Worm (Caenorhabditis elegans) whole organism, L1 larva: ENCODE data around the gene cysl-3.

Experiments
- C04F5.9 ChIP-seq: sonication (generic microtip); optimal IDR thresholded peaks from 2 replicates; lab custom pipeline; 2016; ENCODE audit warnings: missing genetic modification characterization, missing compliant biosample characterization
- F16B12.6 ChIP-seq: fragments of 150-350 bp; optimal IDR thresholded peaks from 2 replicates; lab custom pipeline; 2014; ENCODE audit warnings: missing biosample characterization, missing genetic modification characterization
- Y116A8C.19 ChIP-seq: sonication (generic microtip); optimal IDR thresholded peaks from 2 replicates; lab custom pipeline; 2016; ENCODE audit warnings: missing compliant biosample characterization, missing genetic modification characterization, borderline replicate concordance
- alr-1 ChIP-seq: fragments of 200-800 bp; sonication (Bioruptor generic); optimal IDR thresholded peaks from 2 replicates; lab custom pipeline; 2018; ENCODE audit warnings: borderline replicate concordance, mild to moderate bottlenecking, missing genetic modification characterization, missing compliant biosample characterization
- aly-2 ChIP-seq: fragments of 150-350 bp; optimal IDR thresholded peaks from 2 replicates; lab custom pipeline; 2014; ENCODE audit warnings: missing biosample characterization, missing genetic modification characterization
- blmp-1 ChIP-seq: fragments of 150-350 bp; optimal IDR thresholded peaks from 2 replicates; lab custom pipeline; 2014; ENCODE audit warnings: missing biosample characterization, missing genetic modification characterization
- ceh-63 ChIP-seq: fragments of 200-800 bp; sonication (Bioruptor generic); optimal IDR thresholded peaks from 2 replicates; lab custom pipeline; 2018; ENCODE audit warnings: mild to moderate bottlenecking, missing genetic modification characterization, missing compliant biosample characterization
- ceh-8 ChIP-seq: fragments of 200-800 bp; sonication (Bioruptor generic); optimal IDR thresholded peaks from 2 replicates; lab custom pipeline; 2018; ENCODE audit warnings: mild to moderate bottlenecking, missing genetic modification characterization, moderate library complexity, missing compliant biosample characterization
- ceh-88 ChIP-seq: fragments of 200-800 bp; sonication (Bioruptor generic); IDR thresholded peaks from 2 replicates; pipeline ENCODE4 v1.3.6; 2022; ENCODE audit warnings: missing genetic modification characterization, missing compliant biosample characterization
- ceh-90 ChIP-seq: sonication (generic microtip); optimal IDR thresholded peaks from 2 replicates; lab custom pipeline; 2016; ENCODE audit warnings: missing genetic modification characterization, missing compliant biosample characterization
- ces-1 ChIP-seq: fragments of 150-350 bp; optimal IDR thresholded peaks from 2 replicates; lab custom pipeline; 2014; ENCODE audit warnings: missing biosample characterization, missing genetic modification reagents, missing genetic modification characterization
- efl-1 ChIP-seq, 4 experiments: fragments of 150-350 bp; optimal IDR thresholded peaks in 3 of 4; peaks in 1 of 4; 1 replicate in 1 of 4; 2 replicates in 3 of 4; lab custom pipeline; 2014; ENCODE audit warnings: missing biosample characterization in 2 of 4, missing genetic modification characterization in 2 of 4, missing genetic modification reagents in 2 of 4
- egl-13 ChIP-seq: sonication (generic microtip); optimal IDR thresholded peaks from 2 replicates; lab custom pipeline; 2016; ENCODE audit warnings: missing genotype, missing genetic modification reagents, missing genetic modification characterization, missing compliant biosample characterization
- elt-2 ChIP-seq: sonication (generic microtip); optimal IDR thresholded peaks from 2 replicates; lab custom pipeline; 2016; ENCODE audit warnings: missing genetic modification characterization, mild to moderate bottlenecking, inconsistent platforms, missing compliant biosample characterization, missing genetic modification reagents
- fos-1 ChIP-seq: fragments of 150-350 bp; optimal IDR thresholded peaks from 2 replicates; lab custom pipeline; 2014; ENCODE audit warnings: missing biosample characterization, missing genetic modification characterization
- irx-1 ChIP-seq: sonication (generic microtip); optimal IDR thresholded peaks from 2 replicates; lab custom pipeline; 2016; ENCODE audit warnings: missing genetic modification characterization, missing compliant biosample characterization
- isw-1 ChIP-seq: fragments of 200-800 bp; sonication (Bioruptor generic); IDR thresholded peaks from 2 replicates; pipeline ENCODE4 v1.3.6; 2022; ENCODE audit warnings: missing genetic modification characterization, missing compliant biosample characterization
- lin-13 ChIP-seq: fragments of 150-350 bp; optimal IDR thresholded peaks from 2 replicates; lab custom pipeline; 2014; ENCODE audit warnings: missing biosample characterization, missing genetic modification reagents, missing genetic modification characterization
- nhr-11 ChIP-seq: fragments of 150-350 bp; optimal IDR thresholded peaks from 2 replicates; lab custom pipeline; 2014; ENCODE audit warnings: missing biosample characterization, missing genetic modification characterization
- nhr-12 ChIP-seq: sonication (generic microtip); optimal IDR thresholded peaks from 2 replicates; lab custom pipeline; 2017; ENCODE audit warnings: missing biosample characterization, missing genetic modification characterization
- nhr-237 ChIP-seq: fragments of 150-350 bp; optimal IDR thresholded peaks from 2 replicates; lab custom pipeline; 2014; ENCODE audit warnings: missing biosample characterization, missing genetic modification characterization
- nhr-76 ChIP-seq: sonication (generic microtip); optimal IDR thresholded peaks from 2 replicates; lab custom pipeline; 2017; ENCODE audit warnings: missing biosample characterization, missing genetic modification characterization
- nhr-85 ChIP-seq: sonication (generic microtip); peaks from one replicate; lab custom pipeline; 2016; ENCODE audit warnings: missing genetic modification characterization, inconsistent platforms, missing compliant biosample characterization
- nhr-90 ChIP-seq: sonication (generic microtip); optimal IDR thresholded peaks from 2 replicates; lab custom pipeline; 2016; ENCODE audit warnings: mild to moderate bottlenecking, missing genetic modification characterization, missing compliant biosample characterization; ENCODE audit not compliant: poor library complexity
- pax-3 ChIP-seq: fragments of 200-800 bp; sonication (Bioruptor generic); optimal IDR thresholded peaks from 2 replicates; lab custom pipeline; 2018; ENCODE audit warnings: mild to moderate bottlenecking, missing genetic modification characterization, moderate library complexity, missing compliant biosample characterization
- rnt-1 ChIP-seq: sonication (generic microtip); optimal IDR thresholded peaks from 2 replicates; lab custom pipeline; 2016; ENCODE audit warnings: mild to moderate bottlenecking, missing genetic modification characterization, moderate library complexity, missing compliant biosample characterization
- snpc-4 ChIP-seq: fragments of 150-350 bp; optimal IDR thresholded peaks from 2 replicates; lab custom pipeline; 2014; ENCODE audit warnings: missing biosample characterization, missing genetic modification characterization
- sox-4 ChIP-seq: sonication (generic microtip); optimal IDR thresholded peaks from 2 replicates; lab custom pipeline; 2016; ENCODE audit warnings: missing genetic modification characterization, missing compliant biosample characterization
- sptf-1 ChIP-seq: fragments of 150-350 bp; optimal IDR thresholded peaks from 2 replicates; lab custom pipeline; 2014; ENCODE audit warnings: missing biosample characterization, missing genetic modification characterization
- sup-37 ChIP-seq: fragments of 200-800 bp; sonication (Bioruptor generic); optimal IDR thresholded peaks from 2 replicates; lab custom pipeline; 2018; ENCODE audit warnings: mild to moderate bottlenecking, missing genetic modification characterization, missing compliant biosample characterization
- swsn-7 ChIP-seq: sonication (generic microtip); optimal IDR thresholded peaks from 2 replicates; lab custom pipeline; 2016; ENCODE audit warnings: missing genetic modification characterization, missing compliant biosample characterization
- tlp-1 ChIP-seq: fragments of 150-350 bp; optimal IDR thresholded peaks from 2 replicates; lab custom pipeline; 2014; ENCODE audit warnings: missing biosample characterization, missing genetic modification characterization
- unc-130 ChIP-seq: fragments of 150-350 bp; optimal IDR thresholded peaks from 2 replicates; lab custom pipeline; 2017; ENCODE audit warnings: missing biosample characterization, missing genetic modification characterization, inconsistent platforms
- unc-30 ChIP-seq: sonication (generic microtip); optimal IDR thresholded peaks from 2 replicates; lab custom pipeline; 2017; ENCODE audit warnings: missing biosample characterization, missing genetic modification characterization
- unc-98 ChIP-seq: fragments of 200-800 bp; sonication (Bioruptor generic); IDR thresholded peaks from 2 replicates; pipeline ENCODE4 v1.3.6; 2022; ENCODE audit warnings: missing genetic modification characterization, missing compliant biosample characterization
- zag-1 ChIP-seq: fragments of 150-350 bp; optimal IDR thresholded peaks from 2 replicates; lab custom pipeline; 2014; ENCODE audit warnings: missing biosample characterization, missing genetic modification characterization
- ztf-11 ChIP-seq, 2 experiments: sonication (generic microtip); optimal IDR thresholded peaks; 2 replicates each; lab custom pipeline; 2016 to 2017; ENCODE audit warnings: missing genetic modification characterization in 2 of 2, missing biosample characterization in 1 of 2, missing compliant biosample characterization in 1 of 2
- ztf-4 ChIP-seq: fragments of 150-350 bp; optimal IDR thresholded peaks from 2 replicates; lab custom pipeline; 2014; ENCODE audit warnings: missing biosample characterization, missing genetic modification characterization

Gene cysl-3

ce11 chrV:3803343-3803742 is 27.4 kb upstream of the cysl-3 start, which contains the start of gene cyp-33C8 (continued):
- TF ChIP-seq irx-1 (tag; lab: Kevin White, UChicago): no peak
- peak; percentile 47 for TF ChIP-seq nhr-11 (tag; lab: Kevin White, UChicago)
- TF ChIP-seq, all 84 proteins: peak for 19

- no peak for TF ChIP-seq nhr-85 (tag; lab: Kevin White, UChicago)
- no peak for TF ChIP-seq blmp-1 (tag; lab: Kevin White, UChicago)
- no peak for TF ChIP-seq efl-1 (optimal IDR thresholded peaks at IDR 0.05; lab: Kevin White, UChicago)
- peak in 1 of 2 experiments; percentile 24 for TF ChIP-seq efl-1 (GFP tag; optimal IDR thresholded peaks at IDR 0.05 in 1 of 2; lab: Kevin White, UChicago)
- TF ChIP-seq unc-30 (tag; lab: Kevin White, UChicago): no peak
- TF ChIP-seq nhr-76 (tag; lab: Kevin White, UChicago): no peak
Observed at ce11 chrV:3801787-3802417, 26.0 kb upstream of the cysl-3 start.

ce11 chrV:3800378-3800777 is 24.4 kb upstream of the cysl-3 start, which contains the start of gene srt-30:
Gene srt-30 (minus strand): TSS chrV:3800478.
- TF ChIP-seq pax-3 (no peak), isw-1 (GFP tag; lab: Robert Waterston, UW) (no peak), unc-98 (GFP tag; lab: Robert Waterston, UW) (no peak), elt-2 (tag; lab: Kevin White, UChicago) (no peak), Y116A8C.19 (tag; lab: Kevin White, UChicago) (no peak), swsn-7 (tag; lab: Kevin White, UChicago) (no peak), ztf-11 (tag; optimal IDR thresholded peaks at IDR 0.05; lab: Kevin White, UChicago) (no peak), rnt-1 (no peak), ceh-90 (tag; lab: Kevin White, UChicago) (no peak), zag-1 (tag; lab: Kevin White, UChicago) (no peak), ztf-4 (tag; lab: Kevin White, UChicago) (no peak), unc-130 (no peak), lin-13 (GFP tag; lab: Kevin White, UChicago) (no peak), ceh-88 (GFP tag; lab: Robert Waterston, UW) (no peak), fos-1 (tag; lab: Kevin White, UChicago) (no peak), tlp-1 (tag; lab: Kevin White, UChicago) (no peak), sup-37 (GFP tag; lab: Kevin White, UChicago) (no peak), ceh-8 (GFP tag; lab: Kevin White, UChicago) (no peak), egl-13 (tag; lab: Kevin White, UChicago) (no peak)

DNA sequence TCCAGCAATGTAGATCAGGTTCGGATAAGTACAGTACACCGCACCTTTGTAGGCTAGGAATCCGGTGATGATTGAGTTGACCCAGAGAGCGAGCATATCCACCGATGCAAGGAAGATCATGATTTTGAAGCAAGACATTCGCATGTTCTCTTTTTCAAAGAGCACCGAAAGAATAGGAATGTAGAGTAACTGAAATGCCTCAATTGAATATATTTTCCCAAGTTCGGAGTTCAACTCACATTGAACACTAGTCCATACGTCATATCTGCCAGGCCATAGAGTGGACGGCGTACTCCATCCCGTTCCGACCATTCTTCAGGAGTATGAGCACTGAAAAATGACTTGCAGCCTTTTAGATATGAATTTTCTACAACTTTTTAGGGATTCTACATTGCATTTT is 23.8 kb upstream of the cysl-3 start:
- TF ChIP-seq alr-1 (tag; lab: Kevin White, UChicago): no peak
- TF ChIP-seq nhr-85 (tag; lab: Kevin White, UChicago): peak; percentile 0
- no peak for TF ChIP-seq nhr-11 (tag; lab: Kevin White, UChicago)

- no peak for TF ChIP-seq C04F5.9 (tag; lab: Kevin White, UChicago)
- no peak for TF ChIP-seq nhr-90 (tag; lab: Kevin White, UChicago)
- no peak for TF ChIP-seq ztf-4 (tag; lab: Kevin White, UChicago)
- TF ChIP-seq snpc-4 (tag; lab: Kevin White, UChicago): no peak
- TF ChIP-seq ces-1 (GFP tag; lab: Kevin White, UChicago): no peak
- TF ChIP-seq sox-4: no peak
- TF ChIP-seq nhr-237 (tag; lab: Kevin White, UChicago): no peak
- TF ChIP-seq ceh-90 (tag; lab: Kevin White, UChicago): no peak
- no peak for TF ChIP-seq nhr-12 (tag; lab: Kevin White, UChicago)
- no peak for TF ChIP-seq ceh-63 (GFP tag; lab: Kevin White, UChicago)
- no peak for TF ChIP-seq efl-1 (optimal IDR thresholded peaks at IDR 0.05; lab: Kevin White, UChicago)
- TF ChIP-seq efl-1 (GFP tag; optimal IDR thresholded peaks at IDR 0.05 in 1 of 2; lab: Kevin White, UChicago): no peak
- no peak for TF ChIP-seq blmp-1 (tag; lab: Kevin White, UChicago)
- TF ChIP-seq ztf-11 (tag; optimal IDR thresholded peaks at IDR 0.05; lab: Kevin White, UChicago): no peak
- no peak for TF ChIP-seq fos-1 (tag; lab: Kevin White, UChicago)
- no peak for TF ChIP-seq F16B12.6 (tag; lab: Kevin White, UChicago)
- no peak for TF ChIP-seq sptf-1 (tag; lab: Kevin White, UChicago)
- TF ChIP-seq aly-2: no peak
Observed at ce11 chrV:3790424-3790823, 14.5 kb upstream of the cysl-3 start.
